Worm (Caenorhabditis elegans) whole organism, L4 larva: ENCODE measurements around the gene cyp-33C2.

ENCODE experiments used
- F10B5.3 ChIP-seq: sonication (generic microtip); optimal IDR thresholded peaks from 2 replicates; lab custom pipeline; 2016; ENCODE audit warnings: mild to moderate bottlenecking, missing genetic modification characterization, missing compliant biosample characterization
- F49E8.2 ChIP-seq: sonication (generic microtip); optimal IDR thresholded peaks from 2 replicates; lab custom pipeline; 2016; ENCODE audit warnings: missing compliant biosample characterization, mild to moderate bottlenecking, missing genetic modification characterization, borderline replicate concordance
- Y105C5A.15 ChIP-seq: fragments of 200-800 bp; sonication (Bioruptor generic); IDR thresholded peaks from 2 replicates; pipeline ENCODE4 v1.3.6; 2022; ENCODE audit warnings: missing genetic modification characterization, missing compliant biosample characterization
- aha-1 ChIP-seq: fragments of 150-350 bp; peaks from one replicate; lab custom pipeline; 2014; ENCODE audit warnings: missing biosample characterization, missing genetic modification characterization
- ceh-28 ChIP-seq: fragments of 150-350 bp; optimal IDR thresholded peaks from 2 replicates; lab custom pipeline; 2014; ENCODE audit warnings: missing biosample characterization, missing genetic modification reagents, missing genetic modification characterization
- ceh-32 ChIP-seq: sonication (generic microtip); optimal IDR thresholded peaks from 2 replicates; lab custom pipeline; 2016; ENCODE audit warnings: mild to moderate bottlenecking, missing genetic modification characterization, missing compliant biosample characterization; ENCODE audit not compliant: poor library complexity
- ceh-44 ChIP-seq: fragments of 200-800 bp; sonication (Bioruptor generic); IDR thresholded peaks from 2 replicates; pipeline ENCODE4 v1.3.6; 2022; ENCODE audit warnings: missing genetic modification reagents, missing genetic modification characterization, missing compliant biosample characterization
- ceh-62 ChIP-seq: sonication (generic microtip); optimal IDR thresholded peaks from 2 replicates; lab custom pipeline; 2017; ENCODE audit warnings: missing biosample characterization, missing genetic modification characterization
- ctbp-1 ChIP-seq: fragments of 200-800 bp; sonication (Bioruptor generic); IDR thresholded peaks from 2 replicates; pipeline ENCODE4 v1.3.6; 2022; ENCODE audit warnings: missing genetic modification reagents, missing genetic modification characterization, missing compliant biosample characterization
- daf-12 ChIP-seq: fragments of 150-350 bp; optimal IDR thresholded peaks from 2 replicates; lab custom pipeline; 2014; ENCODE audit warnings: missing biosample characterization, missing genetic modification reagents, missing genetic modification characterization
- dpl-1 ChIP-seq: fragments of 150-350 bp; optimal IDR thresholded peaks from 2 replicates; lab custom pipeline; 2014; ENCODE audit warnings: missing biosample characterization, missing genetic modification reagents, missing genetic modification characterization
- duxl-1 ChIP-seq: sonication (generic microtip); optimal IDR thresholded peaks from 2 replicates; lab custom pipeline; 2016; ENCODE audit warnings: mild to moderate bottlenecking, missing genetic modification characterization, moderate library complexity, missing compliant biosample characterization; ENCODE audit not compliant: poor library complexity
- egl-27 ChIP-seq: sonication (generic microtip); optimal IDR thresholded peaks from 3 replicates; lab custom pipeline; 2017; ENCODE audit warnings: missing biosample characterization, missing genetic modification reagents, missing genetic modification characterization
- egl-43 ChIP-seq: fragments of 200-800 bp; sonication (Bioruptor generic); IDR thresholded peaks from 2 replicates; pipeline ENCODE4 v1.3.6; 2022; ENCODE audit warnings: missing genetic modification reagents, missing genetic modification characterization, missing compliant biosample characterization
- fos-1 ChIP-seq: fragments of 150-350 bp; optimal IDR thresholded peaks from 2 replicates; lab custom pipeline; 2014; ENCODE audit warnings: missing biosample characterization, missing genetic modification characterization
- hlh-30 ChIP-seq: sonication (generic microtip); optimal IDR thresholded peaks from 2 replicates; lab custom pipeline; 2017; ENCODE audit warnings: antibody characterized with exemption, mild to moderate bottlenecking, missing genetic modification characterization, missing compliant biosample characterization; ENCODE audit not compliant: insufficient read depth
- jun-1 ChIP-seq: fragments of 150-350 bp; optimal IDR thresholded peaks from 2 replicates; lab custom pipeline; 2014; ENCODE audit warnings: missing biosample characterization, missing genetic modification reagents, missing genetic modification characterization
- lin-29 ChIP-seq: fragments of 200-800 bp; sonication (Bioruptor generic); IDR thresholded peaks from 2 replicates; pipeline ENCODE4 v1.3.6; 2022; ENCODE audit warnings: missing genetic modification reagents, missing genetic modification characterization, missing compliant biosample characterization
- mes-2 ChIP-seq: sonication (generic microtip); optimal IDR thresholded peaks from 2 replicates; lab custom pipeline; 2016; ENCODE audit warnings: missing genotype, mild to moderate bottlenecking, missing genetic modification characterization, missing compliant biosample characterization; ENCODE audit not compliant: poor library complexity, severe bottlenecking
- mxl-2 ChIP-seq: fragments of 200-800 bp; sonication (Bioruptor generic); conservative IDR thresholded peaks from 2 replicates; pipeline ENCODE4 v1.3.6; 2022; ENCODE audit warnings: missing genetic modification reagents, missing genetic modification characterization, missing compliant biosample characterization
- mxl-3 ChIP-seq: fragments of 200-800 bp; sonication (Bioruptor generic); optimal IDR thresholded peaks from 2 replicates; lab custom pipeline; 2018; ENCODE audit warnings: mild to moderate bottlenecking, missing genetic modification characterization, missing compliant biosample characterization
- nhr-11 ChIP-seq: fragments of 150-350 bp; optimal IDR thresholded peaks from 2 replicates; lab custom pipeline; 2014; ENCODE audit warnings: missing biosample characterization, missing genetic modification characterization
- nhr-111 ChIP-seq: fragments of 200-800 bp; sonication (Bioruptor generic); optimal IDR thresholded peaks from 2 replicates; lab custom pipeline; 2018; ENCODE audit warnings: mild to moderate bottlenecking, missing genetic modification characterization, missing compliant biosample characterization
- nhr-28 ChIP-seq: fragments of 150-350 bp; optimal IDR thresholded peaks from 2 replicates; lab custom pipeline; 2014; ENCODE audit warnings: missing biosample characterization, missing genetic modification characterization
- nhr-41 ChIP-seq: fragments of 200-800 bp; sonication (Bioruptor generic); IDR thresholded peaks from 2 replicates; pipeline ENCODE4 v1.3.6; 2022; ENCODE audit warnings: missing genetic modification reagents, missing genetic modification characterization, missing compliant biosample characterization
- nhr-42 ChIP-seq: fragments of 200-800 bp; sonication (Bioruptor generic); IDR thresholded peaks from 2 replicates; pipeline ENCODE4 v1.3.6; 2022; ENCODE audit warnings: missing genetic modification characterization, missing compliant biosample characterization
- nhr-48 ChIP-seq: sonication (generic microtip); optimal IDR thresholded peaks from 2 replicates; lab custom pipeline; 2016; ENCODE audit warnings: mild to moderate bottlenecking, missing genetic modification characterization, missing compliant biosample characterization
- nhr-6 ChIP-seq: fragments of 150-350 bp; optimal IDR thresholded peaks from 2 replicates; lab custom pipeline; 2014; ENCODE audit warnings: missing biosample characterization, missing genetic modification characterization
- php-3 ChIP-seq: fragments of 200-800 bp; sonication (Bioruptor generic); IDR thresholded peaks from 2 replicates; pipeline ENCODE4 v1.3.6; 2022; ENCODE audit warnings: missing genetic modification reagents, missing genetic modification characterization, missing compliant biosample characterization
- set-16 ChIP-seq: fragments of 200-800 bp; sonication (Bioruptor generic); IDR thresholded peaks from 2 replicates; pipeline ENCODE4 v1.3.6; 2022; ENCODE audit warnings: missing genetic modification reagents, missing genetic modification characterization, missing compliant biosample characterization
- skn-1 ChIP-seq: fragments of 150-350 bp; optimal IDR thresholded peaks from 2 replicates; lab custom pipeline; 2014; ENCODE audit warnings: missing biosample characterization, missing genetic modification characterization
- snpc-1.2 ChIP-seq: fragments of 200-800 bp; sonication (Bioruptor generic); IDR thresholded peaks from 2 replicates; pipeline ENCODE4 v1.3.6; 2022; ENCODE audit warnings: missing genetic modification reagents, missing genetic modification characterization, missing compliant biosample characterization
- snpc-4 ChIP-seq: fragments of 150-350 bp; optimal IDR thresholded peaks from 2 replicates; lab custom pipeline; 2014; ENCODE audit warnings: missing biosample characterization, missing genetic modification characterization
- unc-130 ChIP-seq: sonication (generic microtip); optimal IDR thresholded peaks from 2 replicates; lab custom pipeline; 2016; ENCODE audit warnings: missing genetic modification reagents, missing genetic modification characterization, missing compliant biosample characterization
- unc-62 ChIP-seq, 3 experiments: fragments of 150-350 bp in 1 of 3; sonication (generic microtip); optimal IDR thresholded peaks in 2 of 3; peaks in 1 of 3; 1 replicate in 1 of 3; 2 replicates in 2 of 3; lab custom pipeline; 2014 to 2017; ENCODE audit warnings: missing biosample characterization in 3 of 3, missing genetic modification characterization in 3 of 3, missing genetic modification reagents in 3 of 3, missing genotype in 1 of 3
- zfp-2 ChIP-seq: sonication (generic microtip); optimal IDR thresholded peaks from 2 replicates; lab custom pipeline; 2016; ENCODE audit warnings: mild to moderate bottlenecking, missing genetic modification characterization, missing compliant biosample characterization
- zip-11 ChIP-seq: fragments of 200-800 bp; sonication (Bioruptor generic); IDR thresholded peaks from 2 replicates; pipeline ENCODE4 v1.3.6; 2022; ENCODE audit warnings: missing genetic modification characterization, missing compliant biosample characterization
- ztf-11 ChIP-seq: fragments of 150-350 bp; optimal IDR thresholded peaks from 2 replicates; lab custom pipeline; 2014; ENCODE audit warnings: missing biosample characterization, missing genetic modification characterization

The cyp-33C2 gene

DNA sequence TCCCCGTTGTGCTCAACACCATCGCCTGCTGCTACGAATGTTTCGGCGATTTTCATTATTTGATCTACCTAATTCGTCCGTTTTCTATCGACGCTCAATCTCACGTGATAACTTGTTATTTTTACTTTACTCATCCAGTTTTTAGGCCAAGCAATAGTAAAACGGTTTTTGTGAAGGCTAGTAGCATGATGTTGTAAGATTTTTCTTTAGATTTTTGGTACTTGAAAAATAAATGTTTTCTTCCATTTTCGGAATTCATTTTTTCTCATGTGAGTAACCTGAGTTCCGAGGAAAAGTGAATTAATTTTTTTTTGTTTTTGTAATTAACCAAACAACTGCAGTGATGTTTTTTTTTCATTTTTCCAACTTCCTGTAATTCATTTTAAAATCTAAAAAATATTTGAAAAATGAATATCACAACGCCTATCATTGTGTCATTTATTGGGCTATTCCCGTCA lies 6.0 kb upstream of the cyp-33C2 start, which contains the start of gene srbc-17:
srbc-17 (plus strand) TSS at position 408 of the 458 bp plus-strand sequence.
- no peak for TF ChIP-seq php-3 (GFP tag; lab: Robert Waterston, UW)
- peak in 1 of 2 experiments; percentile 94 for TF ChIP-seq unc-62 (GFP tag; optimal IDR thresholded peaks at IDR 0.05 in 1 of 2; lab: Kevin White, UChicago)
- TF ChIP-seq unc-62 (tag; optimal IDR thresholded peaks at IDR 0.05; lab: Kevin White, UChicago), result no peak

DNA sequence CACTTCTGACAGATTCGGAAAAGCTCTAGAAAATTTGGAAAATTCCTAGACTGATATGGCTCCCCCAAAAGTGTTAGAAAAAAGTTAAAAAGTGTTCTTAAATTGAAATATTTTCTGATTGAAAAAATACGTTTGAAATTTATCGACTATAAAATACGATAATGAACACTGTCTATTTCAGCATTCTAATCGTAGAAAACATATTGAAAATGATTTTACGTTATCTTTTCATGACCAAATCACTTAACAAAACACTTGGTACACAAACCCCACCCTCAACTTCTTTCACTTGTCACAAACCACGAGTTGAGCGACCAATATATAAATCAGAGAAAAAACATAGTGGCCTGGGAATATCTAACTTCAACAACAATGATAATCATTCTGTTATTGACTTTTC lies 4.1 kb upstream of the cyp-33C2 start, which contains the start of gene cyp-33C1:
cyp-33C1 (plus strand) TSS at position 301 of the 400 bp plus-strand sequence.
- TF ChIP-seq nhr-28 (peak; percentile 54), dpl-1 (GFP tag; lab: Kevin White, UChicago) (no peak)

DNA sequence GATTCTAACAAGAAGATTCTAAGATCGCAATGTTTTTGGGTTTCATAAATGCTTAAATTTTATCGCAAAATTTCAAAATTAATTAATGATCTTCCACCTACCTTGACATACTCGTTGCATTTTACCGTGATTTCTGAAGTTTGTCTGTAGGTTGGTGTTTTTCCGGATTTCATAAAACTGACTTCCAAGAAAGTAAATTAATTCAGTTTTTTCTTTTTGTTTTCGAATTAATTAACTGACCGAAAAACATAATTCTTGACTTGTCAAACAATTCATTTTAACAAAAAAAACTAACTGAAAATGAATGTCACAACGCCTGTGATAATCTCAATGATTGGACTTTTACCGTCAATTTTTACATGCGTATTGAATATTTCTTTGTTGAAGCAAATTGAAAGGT lies 1.6 kb upstream of the cyp-33C2 start, which contains the start of gene srbc-16:
srbc-16 (plus strand) TSS at position 301 of the 400 bp plus-strand sequence.
- no peak for TF ChIP-seq snpc-1.2 (GFP tag; lab: Robert Waterston, UW)
- TF ChIP-seq ceh-32 (tag; lab: Kevin White, UChicago), result no peak
- no peak for TF ChIP-seq nhr-48 (tag; lab: Kevin White, UChicago)
- no peak for TF ChIP-seq F49E8.2 (tag; lab: Kevin White, UChicago)
- no peak for TF ChIP-seq jun-1
- no peak for TF ChIP-seq ceh-62 (tag; lab: Kevin White, UChicago)
- no peak for TF ChIP-seq fos-1 (tag; lab: Kevin White, UChicago)
- TF ChIP-seq zfp-2 (tag; lab: Kevin White, UChicago), result no peak
- no peak for TF ChIP-seq zip-11
- TF ChIP-seq Y105C5A.15 (GFP tag; lab: Robert Waterston, UW), result no peak
- no peak for TF ChIP-seq ceh-44 (GFP tag; lab: Robert Waterston, UW)
- no peak for TF ChIP-seq snpc-4
- no peak for TF ChIP-seq mxl-3
- TF ChIP-seq nhr-28, result no peak
- no peak for TF ChIP-seq nhr-41
- TF ChIP-seq nhr-11, result no peak
- no peak for TF ChIP-seq F10B5.3 (tag; lab: Kevin White, UChicago)
- TF ChIP-seq set-16, result no peak
- TF ChIP-seq lin-29 (GFP tag; lab: Robert Waterston, UW), result no peak
- TF ChIP-seq nhr-111 (GFP tag; lab: Kevin White, UChicago), result no peak

DNA sequence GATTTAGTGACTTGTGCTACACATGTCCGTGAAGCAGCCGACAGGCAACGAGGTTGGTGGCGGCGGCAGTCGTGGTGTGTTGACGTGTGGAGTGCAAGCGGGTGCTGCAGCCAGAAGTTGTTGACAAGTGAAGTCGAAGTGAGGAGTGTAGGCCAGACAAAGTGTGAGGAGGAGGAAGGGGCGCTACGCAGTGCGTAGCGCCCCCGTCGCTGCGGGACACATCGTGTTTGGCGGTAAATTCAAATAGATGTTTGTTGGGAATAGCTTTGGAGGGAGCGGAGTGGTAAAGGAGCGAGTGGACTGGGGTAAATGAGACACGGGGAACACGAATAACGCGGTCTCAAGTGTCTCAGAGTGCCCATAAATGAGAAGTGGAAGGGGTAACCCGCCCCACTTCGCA lies 2.2 kb downstream of the cyp-33C2 start:
- TF ChIP-seq duxl-1 (tag; lab: Kevin White, UChicago) (no peak), hlh-30 (tag; lab: Kevin White, UChicago) (no peak), aha-1 (tag; lab: Kevin White, UChicago) (peak; percentile 62), egl-43 (no peak), set-16 (0 out of 2 replicates have a peak, but pooled peaks have one; percentile 32), jun-1 (no peak), mxl-2 (GFP tag; lab: Robert Waterston, UW) (no peak), ztf-11 (no peak), ceh-28 (no peak), unc-130 (GFP tag; lab: Kevin White, UChicago) (no peak), fos-1 (tag; lab: Kevin White, UChicago) (no peak)

DNA sequence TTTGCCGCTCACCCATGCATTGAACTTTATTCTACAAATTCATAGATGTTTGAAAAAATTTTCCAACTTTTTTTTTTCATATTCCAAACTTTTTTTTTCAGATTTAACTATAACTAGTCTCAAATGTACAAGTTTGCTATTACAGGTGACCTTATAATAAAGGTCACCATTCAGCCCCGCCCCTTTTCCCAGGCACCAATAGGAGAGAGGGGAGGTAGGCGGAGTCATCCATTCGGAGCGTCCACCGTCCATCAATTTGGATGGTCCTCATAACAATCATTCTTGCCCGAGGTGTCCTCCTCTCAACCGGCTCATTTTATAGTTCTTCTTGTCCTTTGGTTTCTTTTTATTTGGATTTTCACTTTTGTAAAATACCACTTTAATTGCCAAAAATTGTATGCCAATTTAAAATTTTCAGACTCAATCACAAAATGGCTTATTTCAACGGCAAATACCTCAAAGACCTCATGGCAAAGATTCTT lies 4.6 kb downstream of the cyp-33C2 start, which contains the start of gene Y5H2B.3:
Y5H2B.3 (plus strand) TSS at position 432 of the 482 bp plus-strand sequence.
- no peak for TF ChIP-seq ctbp-1 (GFP tag; lab: Robert Waterston, UW)
- TF ChIP-seq ceh-28, result no peak
- TF ChIP-seq egl-27, result no peak
- TF ChIP-seq aha-1 (tag; lab: Kevin White, UChicago), result no peak
- TF ChIP-seq nhr-42 (GFP tag; lab: Robert Waterston, UW), result no peak
- no peak for TF ChIP-seq mes-2 (tag; lab: Kevin White, UChicago)
- TF ChIP-seq daf-12 (tag; lab: Kevin White, UChicago), result no peak
- no peak for TF ChIP-seq set-16
- no peak for TF ChIP-seq F49E8.2 (tag; lab: Kevin White, UChicago)
- TF ChIP-seq skn-1, result no peak
- no peak for TF ChIP-seq nhr-6
- no peak for TF ChIP-seq nhr-48 (tag; lab: Kevin White, UChicago)
